Worm (Caenorhabditis elegans) whole organism, L3 larva: ENCODE data around the gene C27D8.4.

Source experiments
- R02D3.7 ChIP-seq: fragments of 150-350 bp; optimal IDR thresholded peaks from 2 replicates; lab custom pipeline; 2014; ENCODE audit warnings: missing biosample characterization, missing genetic modification characterization
- ZK546.5 ChIP-seq: sonication (generic microtip); optimal IDR thresholded peaks from 2 replicates; lab custom pipeline; 2017; ENCODE audit warnings: missing biosample characterization, missing genetic modification characterization
- aly-2 ChIP-seq: fragments of 150-350 bp; optimal IDR thresholded peaks from 2 replicates; lab custom pipeline; 2014; ENCODE audit warnings: missing biosample characterization, missing genetic modification characterization
- ama-1 ChIP-seq: fragments of 150-350 bp; optimal IDR thresholded peaks from 2 replicates; lab custom pipeline; 2018
- ceh-16 ChIP-seq: sonication (generic microtip); optimal IDR thresholded peaks from 2 replicates; lab custom pipeline; 2017; ENCODE audit warnings: missing biosample characterization, missing genetic modification characterization
- ceh-28 ChIP-seq: fragments of 150-350 bp; optimal IDR thresholded peaks from 2 replicates; lab custom pipeline; 2014; ENCODE audit warnings: missing biosample characterization, missing genetic modification reagents, missing genetic modification characterization
- ceh-82 ChIP-seq: fragments of 150-350 bp; optimal IDR thresholded peaks from 2 replicates; lab custom pipeline; 2014; ENCODE audit warnings: missing biosample characterization, missing genetic modification characterization
- ceh-9 ChIP-seq: sonication (generic microtip); optimal IDR thresholded peaks from 2 replicates; lab custom pipeline; 2018; ENCODE audit warnings: missing biosample characterization, missing genetic modification characterization
- daf-12 ChIP-seq: fragments of 150-350 bp; optimal IDR thresholded peaks from 2 replicates; lab custom pipeline; 2014; ENCODE audit warnings: missing biosample characterization, missing genetic modification reagents, missing genetic modification characterization
- egl-27 ChIP-seq: sonication (generic microtip); optimal IDR thresholded peaks from 4 replicates; lab custom pipeline; 2017; ENCODE audit warnings: missing biosample characterization, missing genetic modification reagents, missing genetic modification characterization
- egl-5 ChIP-seq: fragments of 150-350 bp; optimal IDR thresholded peaks from 2 replicates; lab custom pipeline; 2017; ENCODE audit warnings: missing biosample characterization, missing genetic modification reagents, missing genetic modification characterization, inconsistent platforms
- elt-1 ChIP-seq: fragments of 150-350 bp; optimal IDR thresholded peaks from 2 replicates; lab custom pipeline; 2014; ENCODE audit warnings: missing biosample characterization, missing genetic modification characterization
- elt-2 ChIP-seq: sonication (generic microtip); optimal IDR thresholded peaks from 2 replicates; lab custom pipeline; 2016; ENCODE audit warnings: missing genetic modification reagents, mild to moderate bottlenecking, missing genetic modification characterization, missing compliant biosample characterization
- elt-3 ChIP-seq, 3 experiments: fragments of 150-350 bp in 1 of 3; sonication (generic microtip) in 2 of 3; optimal IDR thresholded peaks; 2 replicates in 2 of 3; 4 replicates in 1 of 3; lab custom pipeline; 2014 to 2017; ENCODE audit warnings: missing biosample characterization in 3 of 3, missing genetic modification characterization in 3 of 3
- eor-1 ChIP-seq, 2 experiments: fragments of 150-350 bp; optimal IDR thresholded peaks; 2 replicates each; lab custom pipeline; 2014 to 2018; ENCODE audit warnings: missing biosample characterization in 2 of 2, missing genetic modification characterization in 2 of 2
- fkh-10 ChIP-seq: sonication (generic microtip); optimal IDR thresholded peaks from 2 replicates; lab custom pipeline; 2017; ENCODE audit warnings: missing biosample characterization, missing genetic modification reagents, missing genetic modification characterization
- fkh-2 ChIP-seq: fragments of 150-350 bp; optimal IDR thresholded peaks from 2 replicates; lab custom pipeline; 2014; ENCODE audit warnings: missing biosample characterization, missing genetic modification reagents, missing genetic modification characterization
- fos-1 ChIP-seq: fragments of 150-350 bp; optimal IDR thresholded peaks from 2 replicates; lab custom pipeline; 2014; ENCODE audit warnings: missing biosample characterization, missing genetic modification characterization
- hmg-11 ChIP-seq: sonication (generic microtip); optimal IDR thresholded peaks from 2 replicates; lab custom pipeline; 2016; ENCODE audit warnings: missing genetic modification characterization, missing compliant biosample characterization
- jun-1 ChIP-seq: fragments of 150-350 bp; optimal IDR thresholded peaks from 2 replicates; lab custom pipeline; 2014; ENCODE audit warnings: missing biosample characterization, missing genetic modification reagents, missing genetic modification characterization
- lin-15B ChIP-seq: fragments of 150-350 bp; optimal IDR thresholded peaks from 2 replicates; lab custom pipeline; 2014; ENCODE audit warnings: missing biosample characterization, missing genetic modification characterization
- lin-39 ChIP-seq: fragments of 150-350 bp; optimal IDR thresholded peaks from 2 replicates; lab custom pipeline; 2018; ENCODE audit warnings: missing biosample characterization, missing genetic modification reagents, missing genetic modification characterization
- lsy-12 ChIP-seq: sonication (generic microtip); optimal IDR thresholded peaks from 2 replicates; lab custom pipeline; 2016; ENCODE audit warnings: mild to moderate bottlenecking, missing genetic modification characterization, missing compliant biosample characterization
- mdl-1 ChIP-seq: fragments of 150-350 bp; optimal IDR thresholded peaks from 2 replicates; lab custom pipeline; 2014; ENCODE audit warnings: missing biosample characterization, missing genetic modification characterization
- mml-1 ChIP-seq: fragments of 150-350 bp; sonication (generic microtip); optimal IDR thresholded peaks from 3 replicates; lab custom pipeline; 2014; ENCODE audit warnings: missing biosample characterization, missing genetic modification characterization
- nfya-1 ChIP-seq: sonication (generic microtip); optimal IDR thresholded peaks from 2 replicates; lab custom pipeline; 2017; ENCODE audit warnings: missing genetic modification characterization, mild to moderate bottlenecking, missing compliant biosample characterization, antibody characterized with exemption, moderate library complexity; ENCODE audit not compliant: insufficient read depth
- nhr-11 ChIP-seq: fragments of 150-350 bp; optimal IDR thresholded peaks from 2 replicates; lab custom pipeline; 2014; ENCODE audit warnings: missing biosample characterization, missing genetic modification characterization
- nhr-12 ChIP-seq: fragments of 150-350 bp; optimal IDR thresholded peaks from 2 replicates; lab custom pipeline; 2014; ENCODE audit warnings: missing biosample characterization, missing genetic modification characterization
- nhr-23 ChIP-seq: fragments of 150-350 bp; optimal IDR thresholded peaks from 2 replicates; lab custom pipeline; 2014; ENCODE audit warnings: missing biosample characterization, missing genetic modification reagents, missing genetic modification characterization
- nhr-237 ChIP-seq: fragments of 150-350 bp; optimal IDR thresholded peaks from 2 replicates; lab custom pipeline; 2014; ENCODE audit warnings: missing biosample characterization, missing genetic modification characterization
- nhr-25 ChIP-seq: sonication (generic microtip); optimal IDR thresholded peaks from 2 replicates; lab custom pipeline; 2017; ENCODE audit warnings: missing biosample characterization, missing genetic modification characterization
- nhr-28 ChIP-seq: fragments of 150-350 bp; optimal IDR thresholded peaks from 2 replicates; lab custom pipeline; 2014; ENCODE audit warnings: missing biosample characterization, missing genetic modification characterization
- nhr-43 ChIP-seq: sonication (generic microtip); optimal IDR thresholded peaks from 2 replicates; lab custom pipeline; 2016; ENCODE audit warnings: mild to moderate bottlenecking, missing genetic modification characterization, missing compliant biosample characterization; ENCODE audit not compliant: poor library complexity, severe bottlenecking
- nhr-67 ChIP-seq: fragments of 150-350 bp; optimal IDR thresholded peaks from 2 replicates; lab custom pipeline; 2014; ENCODE audit warnings: missing biosample characterization, missing genetic modification characterization
- nhr-76 ChIP-seq: fragments of 150-350 bp; sonication (generic microtip); optimal IDR thresholded peaks from 5 replicates; lab custom pipeline; 2014; ENCODE audit warnings: missing biosample characterization, missing genetic modification characterization
- nhr-77 ChIP-seq: fragments of 150-350 bp; optimal IDR thresholded peaks from 2 replicates; lab custom pipeline; 2014; ENCODE audit warnings: missing biosample characterization, missing genetic modification characterization
- pha-4 ChIP-seq: fragments of 150-350 bp; optimal IDR thresholded peaks from 2 replicates; lab custom pipeline; 2014; ENCODE audit warnings: missing biosample characterization, missing genetic modification reagents, missing genetic modification characterization
- pqm-1 ChIP-seq: fragments of 150-350 bp; optimal IDR thresholded peaks from 2 replicates; lab custom pipeline; 2017; ENCODE audit warnings: missing biosample characterization, missing genetic modification characterization, inconsistent platforms
- sea-2 ChIP-seq: fragments of 150-350 bp; sonication (generic microtip); optimal IDR thresholded peaks from 4 replicates; lab custom pipeline; 2014; ENCODE audit warnings: missing biosample characterization, missing genetic modification reagents, missing genetic modification characterization
- skn-1 ChIP-seq: fragments of 150-350 bp; optimal IDR thresholded peaks from 2 replicates; lab custom pipeline; 2014; ENCODE audit warnings: missing biosample characterization, missing genetic modification characterization
- snpc-4 ChIP-seq: fragments of 150-350 bp; optimal IDR thresholded peaks from 2 replicates; lab custom pipeline; 2014; ENCODE audit warnings: missing biosample characterization, missing genetic modification characterization
- tbx-2 ChIP-seq: sonication (generic microtip); optimal IDR thresholded peaks from 2 replicates; lab custom pipeline; 2016; ENCODE audit warnings: mild to moderate bottlenecking, missing genetic modification characterization, missing compliant biosample characterization
- unc-39 ChIP-seq: sonication (generic microtip); optimal IDR thresholded peaks from 4 replicates; lab custom pipeline; 2017; ENCODE audit warnings: missing biosample characterization, missing genetic modification characterization
- unc-62 ChIP-seq: fragments of 150-350 bp; sonication (generic microtip); optimal IDR thresholded peaks from 4 replicates; lab custom pipeline; 2014; ENCODE audit warnings: missing biosample characterization, missing genetic modification reagents, missing genetic modification characterization
- zag-1 ChIP-seq: fragments of 150-350 bp; optimal IDR thresholded peaks from 2 replicates; lab custom pipeline; 2014; ENCODE audit warnings: missing biosample characterization, missing genetic modification characterization
- ztf-11 ChIP-seq: fragments of 150-350 bp; optimal IDR thresholded peaks from 2 replicates; lab custom pipeline; 2014; ENCODE audit warnings: missing biosample characterization, missing genetic modification characterization
- ztf-4 ChIP-seq: fragments of 150-350 bp; optimal IDR thresholded peaks from 2 replicates; lab custom pipeline; 2014; ENCODE audit warnings: missing biosample characterization, missing genetic modification characterization

Gene C27D8.4

DNA sequence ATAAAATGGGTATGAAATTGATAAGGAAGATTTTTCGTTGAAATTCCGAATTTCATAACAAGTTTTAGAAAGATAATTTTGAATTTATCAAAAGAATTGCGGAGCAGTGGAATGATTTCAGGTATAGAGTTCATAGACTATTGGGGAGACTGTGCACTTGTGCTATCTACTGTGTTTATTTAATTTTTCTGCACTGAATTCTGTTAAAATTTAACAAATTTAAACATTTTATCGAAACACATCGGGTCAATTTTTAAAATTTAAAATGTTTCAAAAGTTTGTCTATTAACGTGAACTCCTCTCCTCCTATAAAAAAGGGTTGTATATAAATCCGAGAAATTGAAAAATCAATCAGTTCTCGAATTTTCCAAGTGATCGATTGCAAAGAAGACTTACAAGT, 13.6 kb downstream of the C27D8.4 start, which contains the start of gene C27D8.1:
C27D8.1 (plus strand) TSS at position 301 of the 400 bp plus-strand sequence.
- peak; percentile 30 for TF ChIP-seq elt-2
- TF ChIP-seq zag-1 (tag; lab: Kevin White, UChicago), result no peak
- TF ChIP-seq R02D3.7 (tag; lab: Kevin White, UChicago), result no peak

DNA sequence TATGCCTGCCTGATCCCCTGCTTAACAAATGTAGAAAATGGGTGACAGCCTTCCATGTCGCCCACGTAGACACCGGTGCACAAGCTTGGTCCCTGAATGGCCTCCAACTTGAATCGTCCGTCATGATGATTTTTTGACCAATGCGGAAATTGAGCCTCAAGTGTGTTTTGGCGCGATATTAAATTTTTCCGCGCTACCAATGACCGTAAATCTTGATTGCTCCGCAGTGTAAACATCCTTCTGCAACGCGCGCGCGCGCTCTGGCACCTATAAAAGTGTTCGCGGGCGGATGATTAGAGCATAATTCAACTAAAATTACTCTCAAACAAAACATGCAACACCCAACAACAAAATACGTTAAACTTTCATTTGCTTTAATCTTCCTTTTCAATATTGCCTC, 15.8 kb downstream of the C27D8.4 start, which contains the start of gene idpp-7:
idpp-7 (plus strand) TSS at position 301 of the 400 bp plus-strand sequence.
- no peak for TF ChIP-seq R02D3.7 (tag; lab: Kevin White, UChicago)
- no peak for TF ChIP-seq nhr-67 (tag; lab: Kevin White, UChicago)

DNA sequence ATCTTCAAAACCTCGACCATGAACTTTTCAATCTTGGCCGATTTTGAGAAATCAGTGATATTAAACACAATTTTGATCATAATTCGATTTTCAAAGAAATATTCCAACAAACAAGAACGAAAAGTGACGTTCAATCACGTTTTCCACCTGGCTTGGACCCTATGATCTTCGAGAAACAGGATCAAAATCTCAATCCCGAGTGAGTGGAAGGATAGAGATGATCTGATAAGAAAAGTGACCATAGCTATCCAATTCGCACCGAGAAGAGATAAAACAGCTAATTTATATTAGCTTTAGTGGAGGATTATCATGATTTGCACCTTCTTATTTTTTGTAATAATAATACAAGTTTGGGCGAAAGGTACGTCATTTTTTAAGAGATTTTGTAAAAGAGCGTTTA, 17.2 kb downstream of the C27D8.4 start, which contains the start of gene T23F6.2:
T23F6.2 (plus strand) TSS at position 251 of the 400 bp plus-strand sequence.
- no peak for TF ChIP-seq fkh-2 (tag; lab: Kevin White, UChicago)
- TF ChIP-seq nhr-43 (tag; lab: Kevin White, UChicago), result peak; percentile 53
- TF ChIP-seq elt-3 (tag; optimal IDR thresholded peaks at IDR 0.05; lab: Kevin White, UChicago), result no peak

DNA sequence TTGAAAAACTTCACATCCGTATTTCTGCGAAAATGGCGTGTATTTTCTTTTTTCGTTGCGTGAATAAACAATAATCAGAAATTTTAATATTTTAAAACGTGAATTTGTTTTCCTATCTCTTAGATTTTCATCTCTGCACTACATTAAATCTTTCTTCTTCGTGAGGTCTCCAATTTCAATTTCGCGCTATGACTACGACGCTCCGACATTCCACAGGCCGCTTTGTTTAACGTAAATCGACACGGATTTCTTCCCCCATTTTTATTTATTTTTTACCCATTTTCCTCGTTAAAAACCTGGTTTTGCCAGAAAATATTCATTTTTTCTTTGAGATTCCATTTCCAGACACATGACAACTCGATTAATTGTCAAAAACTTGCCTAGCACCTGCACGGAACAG, 20.7 kb downstream of the C27D8.4 start, which contains the start of the genes T23F6.3 and rbd-1:
T23F6.3 (minus strand) TSS at position 120 of the 400 bp plus-strand sequence.
rbd-1 (plus strand) TSS at position 346 of the 400 bp plus-strand sequence.
- TF ChIP-seq ceh-82 (tag; lab: Kevin White, UChicago) (peak; percentile 82), nhr-77 (tag; lab: Kevin White, UChicago) (peak; percentile 64), nhr-28 (tag; lab: Kevin White, UChicago) (no peak), ZK546.5 (tag; lab: Kevin White, UChicago) (no peak), ztf-11 (no peak), ceh-9 (tag; lab: Kevin White, UChicago) (no peak), pqm-1 (tag; lab: Kevin White, UChicago) (peak; percentile 70), zag-1 (tag; lab: Kevin White, UChicago) (no peak), daf-12 (no peak), lsy-12 (tag; lab: Kevin White, UChicago) (peak; percentile 57), ceh-16 (tag; lab: Kevin White, UChicago) (no peak), ztf-4 (no peak), eor-1 (tag; optimal IDR thresholded peaks at IDR 0.05; lab: Kevin White, UChicago) (no peak), mml-1 (tag; lab: Kevin White, UChicago) (no peak), fkh-10 (GFP tag; lab: Kevin White, UChicago) (no peak), elt-1 (no peak), fos-1 (tag; lab: Kevin White, UChicago) (no peak), nhr-237 (tag; lab: Kevin White, UChicago) (no peak), nfya-1 (tag; lab: Kevin White, UChicago) (peak; percentile 84), nhr-25 (tag; lab: Kevin White, UChicago) (peak; percentile 71), nhr-23 (tag; lab: Kevin White, UChicago) (peak; percentile 92), ama-1 (lab: Kevin White, UChicago) (no peak), unc-39 (tag; lab: Kevin White, UChicago) (no peak), sea-2 (no peak), R02D3.7 (tag; lab: Kevin White, UChicago) (peak; percentile 99), nhr-67 (tag; lab: Kevin White, UChicago) (no peak), elt-3 (tag; optimal IDR thresholded peaks at IDR 0.05; lab: Kevin White, UChicago) (no peak), jun-1 (tag; lab: Kevin White, UChicago) (peak; percentile 54), nhr-12 (tag; lab: Kevin White, UChicago) (no peak), elt-2 (peak; percentile 48), nhr-11 (tag; lab: Kevin White, UChicago) (peak; percentile 69), pha-4 (peak; percentile 95), mdl-1 (tag; lab: Kevin White, UChicago) (no peak), aly-2 (tag; lab: Kevin White, UChicago) (no peak), hmg-11 (tag; lab: Kevin White, UChicago) (peak; percentile 89), unc-62 (GFP tag; lab: Kevin White, UChicago) (no peak), lin-39 (tag; lab: Kevin White, UChicago) (peak; percentile 69), egl-5 (tag; lab: Kevin White, UChicago) (peak; percentile 73), nhr-43 (tag; lab: Kevin White, UChicago) (peak; percentile 86), snpc-4 (peak; percentile 75), fkh-2 (tag; lab: Kevin White, UChicago) (no peak), lin-15B (peak; percentile 83), skn-1 (tag; lab: Kevin White, UChicago) (peak; percentile 57), egl-27 (no peak), tbx-2 (peak; percentile 55), ceh-28 (tag; lab: Kevin White, UChicago) (peak; percentile 73), nhr-76 (tag; lab: Kevin White, UChicago) (no peak)
